Worm (Caenorhabditis elegans) whole organism, late embryonic: ENCODE results near the gene C06H5.6.
"Not testable (repeated sequence)": the region's sequence is repeated elsewhere in the genome, so short reads cannot be mapped to it uniquely, and the experiment has no call there.

Experiments
- C38D4.7 ChIP-seq: fragments of 200-800 bp; sonication (Bioruptor generic); optimal IDR thresholded peaks from 2 replicates; lab custom pipeline; 2018; ENCODE audit warnings: mild to moderate bottlenecking, missing genetic modification characterization, moderate library complexity, missing compliant biosample characterization
- Y22D7AL.16 ChIP-seq: sonication (generic microtip); optimal IDR thresholded peaks from 2 replicates; lab custom pipeline; 2016; ENCODE audit warnings: missing genetic modification characterization, missing compliant biosample characterization
- ahr-1 ChIP-seq: sonication (generic microtip); optimal IDR thresholded peaks from 2 replicates; lab custom pipeline; 2016; ENCODE audit warnings: missing genetic modification characterization, missing compliant biosample characterization
- ceh-14 ChIP-seq: sonication (generic microtip); optimal IDR thresholded peaks from 2 replicates; lab custom pipeline; 2016; ENCODE audit warnings: missing genotype, missing genetic modification characterization, missing compliant biosample characterization
- ceh-18 ChIP-seq: sonication (generic microtip); optimal IDR thresholded peaks from 2 replicates; lab custom pipeline; 2016; ENCODE audit warnings: missing genetic modification characterization, missing compliant biosample characterization
- ceh-2 ChIP-seq: sonication (generic microtip); optimal IDR thresholded peaks from 2 replicates; lab custom pipeline; 2016; ENCODE audit warnings: missing genotype, missing genetic modification characterization, missing compliant biosample characterization
- ceh-22 ChIP-seq: sonication (generic microtip); optimal IDR thresholded peaks from 2 replicates; lab custom pipeline; 2017; ENCODE audit warnings: missing biosample characterization, missing genetic modification characterization
- ceh-24 ChIP-seq: sonication (generic microtip); optimal IDR thresholded peaks from 2 replicates; lab custom pipeline; 2016; ENCODE audit warnings: mild to moderate bottlenecking, missing genetic modification characterization, missing compliant biosample characterization
- ceh-31 ChIP-seq: sonication (generic microtip); optimal IDR thresholded peaks from 2 replicates; lab custom pipeline; 2016; ENCODE audit warnings: missing genetic modification characterization, missing compliant biosample characterization
- ceh-34 ChIP-seq: sonication (generic microtip); optimal IDR thresholded peaks from 2 replicates; lab custom pipeline; 2016; ENCODE audit warnings: mild to moderate bottlenecking, missing genetic modification characterization, missing compliant biosample characterization
- ceh-45 ChIP-seq: fragments of 200-800 bp; sonication (Bioruptor generic); IDR thresholded peaks from 2 replicates; pipeline ENCODE4 v1.3.6; 2022; ENCODE audit warnings: missing genetic modification reagents, missing genetic modification characterization, missing compliant biosample characterization
- che-1 ChIP-seq: sonication (generic microtip); optimal IDR thresholded peaks from 2 replicates; lab custom pipeline; 2016; ENCODE audit warnings: mild to moderate bottlenecking, missing genetic modification characterization, missing compliant biosample characterization
- dmd-4 ChIP-seq: sonication (generic microtip); optimal IDR thresholded peaks from 2 replicates; lab custom pipeline; 2016; ENCODE audit warnings: borderline replicate concordance, missing genetic modification characterization, missing compliant biosample characterization
- elt-2 ChIP-seq: sonication (generic microtip); optimal IDR thresholded peaks from 2 replicates; lab custom pipeline; 2016; ENCODE audit warnings: missing genetic modification reagents, missing genetic modification characterization, missing compliant biosample characterization
- elt-4 ChIP-seq: sonication (generic microtip); optimal IDR thresholded peaks from 2 replicates; lab custom pipeline; 2016; ENCODE audit warnings: missing genetic modification characterization, missing compliant biosample characterization
- fax-1 ChIP-seq: sonication (generic microtip); optimal IDR thresholded peaks from 2 replicates; lab custom pipeline; 2016; ENCODE audit warnings: missing genotype, missing genetic modification characterization, missing compliant biosample characterization
- fkh-10 ChIP-seq: fragments of 150-350 bp; optimal IDR thresholded peaks from 2 replicates; lab custom pipeline; 2014; ENCODE audit warnings: missing biosample characterization, missing genetic modification reagents, missing genetic modification characterization
- fkh-6 ChIP-seq: sonication (generic microtip); optimal IDR thresholded peaks from 2 replicates; lab custom pipeline; 2016; ENCODE audit warnings: missing genetic modification characterization, missing compliant biosample characterization
- hlh-30 ChIP-seq: sonication (generic microtip); optimal IDR thresholded peaks from 2 replicates; lab custom pipeline; 2017; ENCODE audit warnings: antibody characterized with exemption, missing genetic modification characterization, missing compliant biosample characterization; ENCODE audit not compliant: insufficient read depth
- hlh-8 ChIP-seq: sonication (generic microtip); optimal IDR thresholded peaks from 2 replicates; lab custom pipeline; 2016; ENCODE audit warnings: missing genotype, missing genetic modification characterization, missing compliant biosample characterization
- madf-2 ChIP-seq: sonication (generic microtip); optimal IDR thresholded peaks from 2 replicates; lab custom pipeline; 2017; ENCODE audit warnings: missing genetic modification characterization, missing compliant biosample characterization
- nfya-1 ChIP-seq: sonication (generic microtip); optimal IDR thresholded peaks from 2 replicates; lab custom pipeline; 2017; ENCODE audit warnings: missing genetic modification characterization, mild to moderate bottlenecking, missing compliant biosample characterization, antibody characterized with exemption, moderate library complexity
- pat-9 ChIP-seq: fragments of 200-800 bp; sonication (Bioruptor generic); optimal IDR thresholded peaks from 2 replicates; lab custom pipeline; 2018; ENCODE audit warnings: mild to moderate bottlenecking, missing genetic modification characterization, moderate library complexity, missing compliant biosample characterization
- pha-2 ChIP-seq: sonication (generic microtip); optimal IDR thresholded peaks from 2 replicates; lab custom pipeline; 2017; ENCODE audit warnings: mild to moderate bottlenecking, missing genetic modification characterization, missing compliant biosample characterization
- ref-2 ChIP-seq: sonication (generic microtip); optimal IDR thresholded peaks from 2 replicates; lab custom pipeline; 2016; ENCODE audit warnings: missing genetic modification characterization, missing compliant biosample characterization
- rnt-1 ChIP-seq: sonication (generic microtip); optimal IDR thresholded peaks from 2 replicates; lab custom pipeline; 2016; ENCODE audit warnings: missing genetic modification characterization, missing compliant biosample characterization
- sdc-2 ChIP-seq: sonication (generic microtip); optimal IDR thresholded peaks from 2 replicates; lab custom pipeline; 2016; ENCODE audit warnings: missing genotype, missing genetic modification characterization, missing compliant biosample characterization
- sox-2 ChIP-seq: fragments of 200-800 bp; sonication (Bioruptor generic); IDR thresholded peaks from 2 replicates; pipeline ENCODE4 v1.3.6; 2022; ENCODE audit warnings: missing genetic modification reagents, missing genetic modification characterization, missing compliant biosample characterization
- syd-9 ChIP-seq: sonication (generic microtip); optimal IDR thresholded peaks from 2 replicates; lab custom pipeline; 2016; ENCODE audit warnings: mild to moderate bottlenecking, missing genetic modification characterization, moderate library complexity, missing compliant biosample characterization
- ttx-3 ChIP-seq: sonication (generic microtip); optimal IDR thresholded peaks from 2 replicates; lab custom pipeline; 2016; ENCODE audit warnings: missing genetic modification reagents, missing genetic modification characterization, missing compliant biosample characterization
- unc-55 ChIP-seq: sonication (generic microtip); optimal IDR thresholded peaks from 2 replicates; lab custom pipeline; 2017; ENCODE audit warnings: missing biosample characterization, missing genetic modification reagents, missing genetic modification characterization
- unc-86 ChIP-seq: sonication (generic microtip); optimal IDR thresholded peaks from 2 replicates; lab custom pipeline; 2016; ENCODE audit warnings: missing genetic modification characterization, missing compliant biosample characterization
- zip-5 ChIP-seq: sonication (generic microtip); optimal IDR thresholded peaks from 2 replicates; lab custom pipeline; 2016; ENCODE audit warnings: missing genetic modification characterization, missing compliant biosample characterization
- ztf-16 ChIP-seq: sonication (generic microtip); optimal IDR thresholded peaks from 2 replicates; lab custom pipeline; 2017; ENCODE audit warnings: missing genetic modification characterization, missing compliant biosample characterization

The C06H5.6 gene

DNA sequence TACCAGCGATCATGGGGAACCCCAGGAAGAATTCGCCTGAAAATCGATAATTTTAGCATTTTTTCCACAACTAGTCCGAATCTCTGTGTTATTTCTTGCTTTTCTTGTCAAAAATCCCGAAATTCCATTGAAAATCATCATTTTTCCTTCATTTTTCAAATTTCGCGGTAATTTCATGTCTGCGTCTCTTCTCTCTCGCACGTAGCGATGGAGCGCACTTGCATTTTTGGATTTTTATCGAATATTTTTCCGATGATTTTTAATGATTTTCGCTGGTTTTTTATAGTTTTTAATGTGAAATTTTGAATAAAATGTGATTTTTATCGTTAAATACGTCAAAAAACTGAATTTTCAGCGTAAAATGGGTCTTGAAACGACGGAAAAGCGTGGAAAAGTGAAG lies 32.6 kb upstream of the C06H5.6 start, which contains the start of gene E01B7.2 (continued):
- TF ChIP-seq dmd-4 (tag; lab: Kevin White, UChicago) (no peak), unc-86 (no peak), madf-2 (no peak), ceh-18 (tag; lab: Kevin White, UChicago) (no peak), unc-55 (GFP tag; lab: Kevin White, UChicago) (peak; percentile 46), fkh-10 (no peak), ceh-2 (tag; lab: Kevin White, UChicago) (no peak), ref-2 (tag; lab: Kevin White, UChicago) (no peak)
- TF ChIP-seq, all 69 proteins: peak for 5

DNA sequence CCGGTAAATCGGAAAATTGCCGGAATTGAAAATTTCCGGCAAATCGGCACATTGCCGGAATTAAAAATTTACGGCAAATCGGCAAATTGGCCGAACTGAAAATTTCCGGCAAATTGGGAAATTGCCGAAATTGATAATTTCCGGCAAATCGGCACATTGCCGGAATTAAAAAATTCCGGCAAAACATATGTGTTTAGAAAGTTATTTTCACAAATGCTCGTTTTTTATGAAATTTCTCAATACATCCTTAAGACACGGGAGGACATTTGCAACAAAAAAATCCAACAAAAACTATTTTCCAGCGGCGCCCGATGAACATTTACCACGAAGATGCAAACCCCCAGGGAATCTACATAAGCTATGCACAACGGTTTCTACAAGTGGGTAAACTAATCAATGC lies 29.9 kb upstream of the C06H5.6 start, which contains the start of gene C06H5.8:
Gene C06H5.8, plus strand, starts transcription at position 301 of the 400 bp plus-strand sequence.
- TF ChIP-seq ztf-16 (tag; lab: Kevin White, UChicago) = no peak
- TF ChIP-seq che-1 (tag; lab: Kevin White, UChicago) = no peak
- no peak for TF ChIP-seq Y22D7AL.16 (tag; lab: Kevin White, UChicago)
- no peak for TF ChIP-seq ceh-34 (tag; lab: Kevin White, UChicago)
- TF ChIP-seq hlh-8 (tag; lab: Kevin White, UChicago) = no peak
- TF ChIP-seq ceh-31 (tag; lab: Kevin White, UChicago) = no peak
- TF ChIP-seq syd-9 = no peak
- no peak for TF ChIP-seq pha-2 (tag; lab: Kevin White, UChicago)
- TF ChIP-seq ceh-45 = no peak
- no peak for TF ChIP-seq elt-4 (tag; lab: Kevin White, UChicago)
- no peak for TF ChIP-seq ttx-3
- no peak for TF ChIP-seq sdc-2 (tag; lab: Kevin White, UChicago)
- no peak for TF ChIP-seq hlh-30 (tag; lab: Kevin White, UChicago)
- TF ChIP-seq pat-9 (tag; lab: Kevin White, UChicago) = no peak
- TF ChIP-seq ceh-22 (tag; lab: Kevin White, UChicago) = no peak
- TF ChIP-seq zip-5 (tag; lab: Kevin White, UChicago) = no peak

DNA sequence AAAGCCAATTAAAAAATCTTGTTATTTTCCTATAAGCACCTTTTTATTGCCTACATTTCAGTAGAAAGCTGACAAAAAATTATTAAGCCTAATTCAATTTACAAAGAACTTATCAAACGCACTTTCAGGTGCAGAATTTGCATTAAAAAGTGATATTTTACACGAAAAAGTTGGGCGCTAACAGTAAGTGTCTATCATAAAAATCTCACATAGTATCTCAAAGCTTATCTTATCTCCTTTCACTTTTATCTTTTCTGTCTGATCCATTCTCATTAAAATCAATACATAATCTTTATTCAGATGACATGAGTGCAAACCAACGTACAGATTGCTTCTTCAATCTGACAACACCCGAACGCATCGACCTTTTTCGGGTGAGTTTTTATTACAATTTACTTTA lies 21.2 kb upstream of the C06H5.6 start, which contains the start of gene dcar-1:
Gene dcar-1, plus strand, starts transcription at position 301 of the 400 bp plus-strand sequence.
- no peak for TF ChIP-seq rnt-1 (tag; lab: Kevin White, UChicago)
- TF ChIP-seq C38D4.7 (GFP tag; lab: Kevin White, UChicago) = no peak
- no peak for TF ChIP-seq ceh-24 (tag; lab: Kevin White, UChicago)
- TF ChIP-seq hlh-30 (tag; lab: Kevin White, UChicago) = no peak
- no peak for TF ChIP-seq ahr-1 (tag; lab: Kevin White, UChicago)

DNA sequence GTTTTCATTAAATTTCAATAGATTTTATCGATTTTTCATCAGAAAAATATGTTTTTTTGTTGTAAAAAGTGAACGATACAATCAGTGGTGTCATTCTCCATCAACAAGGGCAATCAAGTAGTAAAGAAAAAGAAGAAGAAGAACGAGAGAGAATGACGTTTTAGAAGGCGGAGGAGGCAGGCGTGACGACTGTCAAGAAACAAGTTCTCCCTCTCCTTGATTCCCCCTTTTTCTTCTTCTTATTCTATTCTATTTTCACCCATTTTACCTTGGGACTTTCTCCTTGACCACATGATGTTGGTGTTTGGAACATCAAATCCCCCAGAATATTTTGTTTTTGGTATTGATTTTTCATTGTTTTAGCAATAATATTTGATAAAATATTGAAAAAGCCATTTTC lies 17.0 kb upstream of the C06H5.6 start:
- TF ChIP-seq fax-1 (tag; lab: Kevin White, UChicago) (no peak), sox-2 (no peak), ceh-14 (no peak), fkh-6 (no peak), ceh-45 (no peak), che-1 (tag; lab: Kevin White, UChicago) (no peak), nfya-1 (tag; lab: Kevin White, UChicago) (no peak), elt-2 (tag; lab: Kevin White, UChicago) (no peak), ceh-2 (tag; lab: Kevin White, UChicago) (no peak), C38D4.7 (GFP tag; lab: Kevin White, UChicago) (no peak), fkh-10 (no peak), ttx-3 (no peak)

DNA sequence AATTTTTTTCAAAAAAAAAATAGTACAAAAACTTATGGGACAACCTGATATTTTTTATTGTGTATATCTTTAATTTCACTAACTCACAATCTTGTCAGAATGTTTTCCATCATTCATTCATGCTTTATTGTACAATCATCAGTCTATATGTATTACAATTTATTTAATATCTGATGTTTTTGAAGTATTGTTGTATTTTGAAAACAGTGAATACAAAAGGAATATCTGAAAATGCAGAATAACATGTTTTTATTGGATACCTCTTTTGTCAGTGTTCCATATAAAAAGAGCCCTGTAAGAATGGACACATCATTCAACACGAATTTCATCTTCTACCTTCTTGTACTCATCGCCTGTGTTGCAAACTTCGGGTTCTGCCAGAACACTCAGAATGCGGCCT lies 15.0 kb upstream of the C06H5.6 start, which contains the start of gene C06H5.14:
Gene C06H5.14, plus strand, starts transcription at position 301 of the 400 bp plus-strand sequence.
- not testable (repeated sequence) for TF ChIP-seq ttx-3; Y22D7AL.16 (tag; lab: Kevin White, UChicago); hlh-30 (tag; lab: Kevin White, UChicago)
